Worm (Caenorhabditis elegans) whole organism, young adult: ENCODE data around the gene lin-32.

ENCODE experiments used
- B0035.1 ChIP-seq: sonication (generic microtip); optimal IDR thresholded peaks from 2 replicates; lab custom pipeline; 2016; ENCODE audit warnings: missing genetic modification characterization, mild to moderate bottlenecking, missing compliant biosample characterization, missing genotype, missing genetic modification reagents
- B0336.3 ChIP-seq: fragments of 200-800 bp; sonication (Bioruptor generic); IDR thresholded peaks from 2 replicates; pipeline ENCODE4 v1.3.6; 2022; ENCODE audit warnings: missing genetic modification characterization, missing compliant biosample characterization
- F23B12.7 ChIP-seq: sonication (generic microtip); optimal IDR thresholded peaks from 2 replicates; lab custom pipeline; 2017; ENCODE audit warnings: missing genetic modification characterization, mild to moderate bottlenecking, missing compliant biosample characterization, antibody characterized with exemption, moderate library complexity; ENCODE audit not compliant: insufficient read depth
- F37B4.10 ChIP-seq: fragments of 200-800 bp; sonication (Bioruptor generic); IDR thresholded peaks from 2 replicates; pipeline ENCODE4 v1.3.6; 2022; ENCODE audit warnings: missing genetic modification characterization, missing compliant biosample characterization
- F39B2.1 ChIP-seq: fragments of 200-800 bp; sonication (Bioruptor generic); IDR thresholded peaks from 2 replicates; pipeline ENCODE4 v1.3.6; 2022; ENCODE audit warnings: missing genetic modification reagents, missing genetic modification characterization, missing compliant biosample characterization
- F52B5.7 ChIP-seq: sonication (generic microtip); optimal IDR thresholded peaks from 2 replicates; lab custom pipeline; 2016; ENCODE audit warnings: mild to moderate bottlenecking, missing genetic modification characterization, missing compliant biosample characterization
- F55B11.4 ChIP-seq: sonication (generic microtip); optimal IDR thresholded peaks from 2 replicates; lab custom pipeline; 2016; ENCODE audit warnings: missing compliant biosample characterization, missing genetic modification characterization, borderline replicate concordance; ENCODE audit not compliant: insufficient read depth
- F57A8.1 ChIP-seq: fragments of 200-800 bp; sonication (Bioruptor generic); optimal IDR thresholded peaks from 2 replicates; lab custom pipeline; 2018; ENCODE audit warnings: mild to moderate bottlenecking, missing genetic modification characterization, moderate library complexity, missing compliant biosample characterization
- T26A5.8 ChIP-seq: sonication (generic microtip); optimal IDR thresholded peaks from 2 replicates; lab custom pipeline; 2016; ENCODE audit warnings: missing genetic modification characterization, missing compliant biosample characterization
- Y67H2A.10 ChIP-seq: fragments of 200-800 bp; sonication (Bioruptor generic); conservative IDR thresholded peaks from 2 replicates; pipeline ENCODE4 v1.3.6; 2022; ENCODE audit warnings: missing genetic modification reagents, missing genetic modification characterization, missing compliant biosample characterization
- Y79H2A.3 ChIP-seq: fragments of 200-800 bp; sonication (Bioruptor generic); conservative IDR thresholded peaks from 2 replicates; pipeline ENCODE4 v1.3.6; 2022; ENCODE audit warnings: missing genetic modification reagents, missing genetic modification characterization, missing compliant biosample characterization
- ZK185.1 ChIP-seq: sonication (generic microtip); optimal IDR thresholded peaks from 2 replicates; lab custom pipeline; 2016; ENCODE audit warnings: mild to moderate bottlenecking, missing genetic modification characterization, missing compliant biosample characterization; ENCODE audit not compliant: poor library complexity, severe bottlenecking
- ama-1 ChIP-seq, 3 experiments: fragments of 150-350 bp in 1 of 3; sonication (generic microtip) in 2 of 3; optimal IDR thresholded peaks; 2 replicates each; lab custom pipeline; 2014 to 2018; ENCODE audit warnings: missing biosample characterization in 2 of 3, missing genetic modification characterization in 2 of 3, missing genetic modification reagents in 2 of 3
- aptf-3 ChIP-seq: fragments of 200-800 bp; sonication (Bioruptor generic); IDR thresholded peaks from 2 replicates; pipeline ENCODE4 v1.3.6; 2022; ENCODE audit warnings: missing genetic modification characterization, missing compliant biosample characterization
- attf-3 ChIP-seq: fragments of 200-800 bp; sonication (Bioruptor generic); conservative IDR thresholded peaks from 2 replicates; pipeline ENCODE4 v1.3.6; 2022; ENCODE audit warnings: missing genetic modification reagents, missing genetic modification characterization, missing compliant biosample characterization
- cebp-2 ChIP-seq: fragments of 200-800 bp; sonication (Bioruptor generic); IDR thresholded peaks from 2 replicates; pipeline ENCODE4 v1.3.6; 2022; ENCODE audit warnings: missing genetic modification characterization, missing compliant biosample characterization
- ceh-100 ChIP-seq: fragments of 200-800 bp; sonication (Bioruptor generic); IDR thresholded peaks from 2 replicates; pipeline ENCODE4 v1.3.6; 2022; ENCODE audit warnings: missing genetic modification reagents, missing genetic modification characterization, missing compliant biosample characterization
- ceh-40 ChIP-seq: fragments of 200-800 bp; sonication (Bioruptor generic); IDR thresholded peaks from 2 replicates; pipeline ENCODE4 v1.3.6; 2022; ENCODE audit warnings: missing genetic modification characterization, missing compliant biosample characterization
- egrh-3 ChIP-seq: fragments of 200-800 bp; sonication (Bioruptor generic); IDR thresholded peaks from 2 replicates; pipeline ENCODE4 v1.3.6; 2022; ENCODE audit warnings: missing genetic modification reagents, missing genetic modification characterization, missing compliant biosample characterization
- hmg-20 ChIP-seq: fragments of 200-800 bp; sonication (Bioruptor generic); IDR thresholded peaks from 2 replicates; pipeline ENCODE4 v1.3.6; 2022; ENCODE audit warnings: missing genetic modification reagents, missing genetic modification characterization, missing compliant biosample characterization
- hsf-1 ChIP-seq: fragments of 200-800 bp; sonication (Bioruptor generic); IDR thresholded peaks from 2 replicates; pipeline ENCODE4 v1.3.6; 2022; ENCODE audit warnings: missing genetic modification reagents, missing genetic modification characterization, missing compliant biosample characterization
- let-526 ChIP-seq: fragments of 200-800 bp; sonication (Bioruptor generic); IDR thresholded peaks from 2 replicates; pipeline ENCODE4 v1.3.6; 2022; ENCODE audit warnings: missing genetic modification reagents, missing genetic modification characterization, missing compliant biosample characterization
- lin-35 ChIP-seq, 3 experiments: fragments of 150-350 bp in 2 of 3; sonication (generic microtip) in 1 of 3; optimal IDR thresholded peaks; 2 replicates each; lab custom pipeline; 2014 to 2018; ENCODE audit warnings: missing biosample characterization in 3 of 3, missing genetic modification characterization in 3 of 3, missing genetic modification reagents in 3 of 3
- lin-40 ChIP-seq: sonication (generic microtip); optimal IDR thresholded peaks from 2 replicates; lab custom pipeline; 2016; ENCODE audit warnings: missing genetic modification characterization, mild to moderate bottlenecking, missing compliant biosample characterization, missing genotype, missing genetic modification reagents
- lin-54 ChIP-seq: fragments of 200-800 bp; sonication (Bioruptor generic); optimal IDR thresholded peaks from 2 replicates; lab custom pipeline; 2018; ENCODE audit warnings: mild to moderate bottlenecking, missing genetic modification characterization, missing compliant biosample characterization
- mcd-1 ChIP-seq: fragments of 200-800 bp; sonication (Bioruptor generic); IDR thresholded peaks from 2 replicates; pipeline ENCODE4 v1.3.6; 2022; ENCODE audit warnings: missing genetic modification reagents, missing genetic modification characterization, missing compliant biosample characterization
- mel-28 ChIP-seq: sonication (generic microtip); optimal IDR thresholded peaks from 2 replicates; lab custom pipeline; 2016; ENCODE audit warnings: borderline replicate concordance, mild to moderate bottlenecking, missing genetic modification characterization, missing compliant biosample characterization
- mes-4 ChIP-seq: sonication (generic microtip); optimal IDR thresholded peaks from 2 replicates; lab custom pipeline; 2016; ENCODE audit warnings: missing genotype, missing genetic modification characterization, missing compliant biosample characterization
- nfya-1 ChIP-seq: sonication (generic microtip); optimal IDR thresholded peaks from 2 replicates; lab custom pipeline; 2017; ENCODE audit warnings: antibody characterized with exemption, missing compliant biosample characterization, missing genetic modification characterization, borderline replicate concordance; ENCODE audit not compliant: insufficient read depth
- nfya-2 ChIP-seq: fragments of 200-800 bp; sonication (Bioruptor generic); IDR thresholded peaks from 2 replicates; pipeline ENCODE4 v1.3.6; 2022; ENCODE audit warnings: missing genetic modification reagents, missing genetic modification characterization, missing compliant biosample characterization
- nhr-27 ChIP-seq: fragments of 200-800 bp; sonication (Bioruptor generic); optimal IDR thresholded peaks from 2 replicates; lab custom pipeline; 2018; ENCODE audit warnings: mild to moderate bottlenecking, missing genetic modification characterization, moderate library complexity, missing compliant biosample characterization
- pbrm-1 ChIP-seq: fragments of 200-800 bp; sonication (Bioruptor generic); IDR thresholded peaks from 2 replicates; pipeline ENCODE4 v1.3.6; 2022; ENCODE audit warnings: missing genetic modification reagents, missing genetic modification characterization, missing compliant biosample characterization
- pha-4 ChIP-seq: fragments of 150-350 bp; sonication (generic microtip); optimal IDR thresholded peaks from 2 replicates; lab custom pipeline; 2014; ENCODE audit warnings: missing biosample characterization, missing genetic modification reagents, missing genetic modification characterization
- rcor-1 ChIP-seq: fragments of 200-800 bp; sonication (Bioruptor generic); IDR thresholded peaks from 2 replicates; pipeline ENCODE4 v1.3.6; 2022; ENCODE audit warnings: missing genetic modification reagents, missing genetic modification characterization, missing compliant biosample characterization
- repo-1 ChIP-seq: sonication (generic microtip); optimal IDR thresholded peaks from 2 replicates; lab custom pipeline; 2017; ENCODE audit warnings: mild to moderate bottlenecking, missing genetic modification characterization, missing compliant biosample characterization
- sea-2 ChIP-seq: fragments of 200-800 bp; sonication (Bioruptor generic); IDR thresholded peaks from 2 replicates; pipeline ENCODE4 v1.3.6; 2022; ENCODE audit warnings: missing genetic modification characterization, missing compliant biosample characterization
- snpc-1.3 ChIP-seq: sonication (generic microtip); optimal IDR thresholded peaks from 2 replicates; lab custom pipeline; 2017; ENCODE audit warnings: missing genetic modification characterization, mild to moderate bottlenecking, missing compliant biosample characterization, antibody characterized with exemption, moderate library complexity, missing genotype, missing genetic modification reagents; ENCODE audit not compliant: insufficient read depth
- snpc-4 ChIP-seq, 5 experiments: fragments of 150-350 bp in 1 of 5; sonication (generic microtip) in 4 of 5; optimal IDR thresholded peaks; 2 replicates each; lab custom pipeline; 2014 to 2018; ENCODE audit warnings: missing genetic modification characterization in 5 of 5, missing biosample characterization in 3 of 5, antibody characterized with exemption in 2 of 5, mild to moderate bottlenecking in 2 of 5, missing compliant biosample characterization in 2 of 5, missing genotype in 2 of 5, moderate library complexity in 2 of 5, missing genetic modification reagents in 1 of 5
- somi-1 ChIP-seq: fragments of 200-800 bp; sonication (Bioruptor generic); optimal IDR thresholded peaks from 2 replicates; lab custom pipeline; 2018; ENCODE audit warnings: mild to moderate bottlenecking, missing genetic modification characterization, missing compliant biosample characterization
- sptf-2 ChIP-seq: fragments of 200-800 bp; sonication (Bioruptor generic); optimal IDR thresholded peaks from 2 replicates; lab custom pipeline; 2018; ENCODE audit warnings: mild to moderate bottlenecking, missing genetic modification characterization, missing compliant biosample characterization
- tlf-1 ChIP-seq: fragments of 200-800 bp; sonication (Bioruptor generic); optimal IDR thresholded peaks from 2 replicates; lab custom pipeline; 2018; ENCODE audit warnings: mild to moderate bottlenecking, missing genetic modification characterization, missing compliant biosample characterization
- unc-130 ChIP-seq: sonication (generic microtip); optimal IDR thresholded peaks from 2 replicates; lab custom pipeline; 2016; ENCODE audit warnings: missing genetic modification reagents, missing genetic modification characterization, missing compliant biosample characterization
- ztf-22 ChIP-seq: fragments of 200-800 bp; sonication (Bioruptor generic); optimal IDR thresholded peaks from 2 replicates; lab custom pipeline; 2018; ENCODE audit warnings: mild to moderate bottlenecking, missing genetic modification characterization, moderate library complexity, missing compliant biosample characterization
- ztf-28 ChIP-seq: fragments of 200-800 bp; sonication (Bioruptor generic); IDR thresholded peaks from 2 replicates; pipeline ENCODE4 v1.3.6; 2022; ENCODE audit warnings: missing genetic modification reagents, missing genetic modification characterization, missing compliant biosample characterization
- ztf-3 ChIP-seq: fragments of 200-800 bp; sonication (Bioruptor generic); optimal IDR thresholded peaks from 2 replicates; lab custom pipeline; 2018; ENCODE audit warnings: mild to moderate bottlenecking, missing genetic modification characterization, missing compliant biosample characterization
- ztf-6 ChIP-seq: fragments of 200-800 bp; sonication (Bioruptor generic); IDR thresholded peaks from 2 replicates; pipeline ENCODE4 v1.3.6; 2022; ENCODE audit warnings: missing genetic modification reagents, missing genetic modification characterization, missing compliant biosample characterization

lin-32 gene

DNA sequence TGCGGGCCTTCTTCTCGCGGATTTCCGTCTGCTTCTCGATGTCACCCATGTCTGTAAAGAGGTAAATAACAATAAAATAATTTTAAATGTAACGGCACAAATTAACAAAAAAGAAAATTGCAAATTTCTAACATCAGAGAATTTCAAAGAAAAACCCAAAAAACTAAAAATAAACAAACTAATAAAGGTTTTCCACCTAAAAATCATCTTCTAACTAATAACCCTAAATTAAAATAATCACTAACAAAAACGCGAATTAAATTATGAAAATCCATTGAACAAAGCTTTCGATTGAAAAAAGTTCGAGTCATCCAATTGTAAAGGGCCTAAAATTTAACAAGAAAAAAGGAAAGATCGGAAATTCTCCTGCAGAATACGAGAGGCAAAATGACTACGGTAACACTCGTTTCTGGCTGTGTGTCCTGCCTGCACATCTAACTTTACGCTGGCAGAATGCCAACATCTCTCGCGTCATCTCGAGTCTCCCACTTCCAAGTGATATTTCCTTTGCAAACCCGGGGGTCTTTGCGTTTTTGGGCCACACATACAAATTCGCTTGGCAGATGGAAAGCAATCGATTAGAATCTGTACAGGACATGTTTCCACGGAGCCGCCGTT lies 12.8 kb upstream of the lin-32 start, which contains the start of gene rpl-11.2:
TSS of gene rpl-11.2 (minus strand) at position 51 of the 618 bp plus-strand sequence.
- TF ChIP-seq repo-1 (tag; lab: Kevin White, UChicago), result no peak
- peak; percentile 63 for TF ChIP-seq lin-54 (GFP tag; lab: Kevin White, UChicago)
- TF ChIP-seq F23B12.7 (tag; lab: Kevin White, UChicago), result peak; percentile 84
- no peak for TF ChIP-seq sea-2 (GFP tag; lab: Robert Waterston, UW)
- peak; percentile 89 for TF ChIP-seq let-526 (GFP tag; lab: Robert Waterston, UW)
- peak; percentile 16 for TF ChIP-seq ztf-3 (GFP tag; lab: Kevin White, UChicago)
- peak; percentile 74; the same call in 1 of the 2 replicates for TF ChIP-seq hmg-20 (GFP tag; lab: Robert Waterston, UW)
- peak; percentile 40 for TF ChIP-seq ztf-22
- no peak for TF ChIP-seq F39B2.1 (GFP tag; lab: Robert Waterston, UW)
- TF ChIP-seq nhr-27 (tag; lab: Kevin White, UChicago), result no peak
- TF ChIP-seq attf-3 (GFP tag; lab: Robert Waterston, UW), result no peak
- peak; percentile 83 for TF ChIP-seq pbrm-1 (GFP tag; lab: Robert Waterston, UW)
- TF ChIP-seq aptf-3, result no peak
- no peak; the same call in 1 of the 2 replicates for TF ChIP-seq B0336.3 (GFP tag; lab: Robert Waterston, UW)
- TF ChIP-seq mel-28 (tag; lab: Kevin White, UChicago), result no peak
- TF ChIP-seq F57A8.1 (GFP tag; lab: Kevin White, UChicago), result no peak
- TF ChIP-seq T26A5.8 (tag; lab: Kevin White, UChicago), result no peak
- TF ChIP-seq ztf-6, result 0 out of 2 replicates have a peak, but pooled peaks have one; percentile 52
- TF ChIP-seq ZK185.1 (tag; lab: Kevin White, UChicago), result peak; percentile 89
- TF ChIP-seq pha-4, result peak; percentile 97
- no peak for TF ChIP-seq nfya-1
- TF ChIP-seq mes-4 (tag; lab: Kevin White, UChicago), result no peak
- TF ChIP-seq hsf-1, result no peak
- TF ChIP-seq F37B4.10 (GFP tag; lab: Robert Waterston, UW), result no peak
- peak; percentile 66 for TF ChIP-seq somi-1 (GFP tag; lab: Kevin White, UChicago)
- peak; percentile 80 for TF ChIP-seq rcor-1 (GFP tag; lab: Robert Waterston, UW)
- no peak for TF ChIP-seq F55B11.4
- TF ChIP-seq B0035.1 (tag; lab: Kevin White, UChicago), result no peak
- 0 out of 2 replicates have a peak, but pooled peaks have one; percentile 10 for TF ChIP-seq Y67H2A.10 (GFP tag; lab: Robert Waterston, UW)
- no peak for TF ChIP-seq unc-130 (GFP tag; lab: Kevin White, UChicago)
- TF ChIP-seq ceh-100, result 0 out of 2 replicates have a peak, but pooled peaks have one; percentile 46
- no peak for TF ChIP-seq nfya-2 (GFP tag; lab: Robert Waterston, UW)
- peak in 1 of 3 experiments; percentile 88 for TF ChIP-seq lin-35 (GFP tag; optimal IDR thresholded peaks at IDR 0.05; lab: Kevin White, UChicago)
- peak; percentile 96 for TF ChIP-seq lin-40 (tag; lab: Kevin White, UChicago)
- TF ChIP-seq snpc-4 (GFP tag; optimal IDR thresholded peaks at IDR 0.05; lab: Kevin White, UChicago), result peak; percentile 15
- peak in 3 of 4 experiments; percentile 35 to 69 (median 63) for TF ChIP-seq snpc-4 (tag; optimal IDR thresholded peaks at IDR 0.05; lab: Kevin White, UChicago)
- no peak for TF ChIP-seq snpc-1.3
- TF ChIP-seq tlf-1 (GFP tag; lab: Kevin White, UChicago), result peak; percentile 79
- TF ChIP-seq egrh-3, result no peak
- peak; percentile 78; the same call in 1 of the 2 replicates for TF ChIP-seq mcd-1
- TF ChIP-seq Y79H2A.3, result no peak
- no peak for TF ChIP-seq cebp-2 (GFP tag; lab: Robert Waterston, UW)
- TF ChIP-seq ztf-28, result no peak
- no peak for TF ChIP-seq ceh-40 (GFP tag; lab: Robert Waterston, UW)
- TF ChIP-seq F52B5.7 (tag; lab: Kevin White, UChicago), result no peak
- TF ChIP-seq ama-1 (optimal IDR thresholded peaks at IDR 0.05; lab: Kevin White, UChicago), result no peak
- TF ChIP-seq ama-1 (GFP tag; optimal IDR thresholded peaks at IDR 0.05; lab: Kevin White, UChicago), result no peak
- no peak for TF ChIP-seq sptf-2 (GFP tag; lab: Kevin White, UChicago)
